Worm (Caenorhabditis elegans) whole organism, L2 larva: ENCODE data around the gene F44A2.7.

Experiments
- C34F6.9 ChIP-seq: fragments of 150-350 bp; optimal IDR thresholded peaks from 2 replicates; lab custom pipeline; 2014; ENCODE audit warnings: missing biosample characterization, missing genetic modification characterization
- R02D3.7 ChIP-seq: fragments of 150-350 bp; optimal IDR thresholded peaks from 2 replicates; lab custom pipeline; 2014; ENCODE audit warnings: missing biosample characterization, missing genetic modification characterization
- Y55F3AM.14 ChIP-seq: fragments of 200-800 bp; sonication (Bioruptor generic); optimal IDR thresholded peaks from 2 replicates; lab custom pipeline; 2018; ENCODE audit warnings: mild to moderate bottlenecking, missing genetic modification characterization, missing compliant biosample characterization
- alr-1 ChIP-seq: fragments of 150-350 bp; optimal IDR thresholded peaks from 2 replicates; lab custom pipeline; 2014; ENCODE audit warnings: missing biosample characterization, missing genetic modification characterization
- aly-2 ChIP-seq: fragments of 150-350 bp; optimal IDR thresholded peaks from 2 replicates; lab custom pipeline; 2014; ENCODE audit warnings: missing biosample characterization, missing genetic modification characterization
- ama-1 ChIP-seq: fragments of 150-350 bp; optimal IDR thresholded peaks from 2 replicates; lab custom pipeline; 2018; ENCODE audit warnings: inconsistent platforms
- ceh-16 ChIP-seq: fragments of 150-350 bp; optimal IDR thresholded peaks from 2 replicates; lab custom pipeline; 2014; ENCODE audit warnings: missing biosample characterization, missing genetic modification characterization
- ceh-82 ChIP-seq: fragments of 150-350 bp; optimal IDR thresholded peaks from 2 replicates; lab custom pipeline; 2014; ENCODE audit warnings: missing biosample characterization, missing genetic modification characterization
- crh-2 ChIP-seq: sonication (generic microtip); optimal IDR thresholded peaks from 2 replicates; lab custom pipeline; 2017; ENCODE audit warnings: missing biosample characterization, missing genetic modification characterization
- dmd-4 ChIP-seq: sonication (generic microtip); optimal IDR thresholded peaks from 2 replicates; lab custom pipeline; 2017; ENCODE audit warnings: missing biosample characterization, missing genetic modification characterization
- egl-27 ChIP-seq: sonication (generic microtip); optimal IDR thresholded peaks from 3 replicates; lab custom pipeline; 2017; ENCODE audit warnings: missing biosample characterization, missing genetic modification reagents, missing genetic modification characterization
- elt-1 ChIP-seq: fragments of 150-350 bp; optimal IDR thresholded peaks from 2 replicates; lab custom pipeline; 2014; ENCODE audit warnings: missing biosample characterization, missing genetic modification characterization
- elt-3 ChIP-seq: sonication (generic microtip); optimal IDR thresholded peaks from 2 replicates; lab custom pipeline; 2017; ENCODE audit warnings: missing biosample characterization, missing genetic modification characterization
- fos-1 ChIP-seq: fragments of 150-350 bp; optimal IDR thresholded peaks from 2 replicates; lab custom pipeline; 2014; ENCODE audit warnings: missing biosample characterization, missing genetic modification characterization
- gmeb-1 ChIP-seq: fragments of 150-350 bp; optimal IDR thresholded peaks from 2 replicates; lab custom pipeline; 2014; ENCODE audit warnings: missing biosample characterization, missing genetic modification characterization
- lin-11 ChIP-seq: fragments of 150-350 bp; sonication (generic microtip); optimal IDR thresholded peaks from 2 replicates; lab custom pipeline; 2014; ENCODE audit warnings: missing biosample characterization, missing genetic modification characterization, inconsistent platforms, mixed read lengths
- lin-13 ChIP-seq: fragments of 150-350 bp; optimal IDR thresholded peaks from 2 replicates; lab custom pipeline; 2014; ENCODE audit warnings: missing biosample characterization, missing genetic modification reagents, missing genetic modification characterization
- lin-39 ChIP-seq: fragments of 150-350 bp; optimal IDR thresholded peaks from 2 replicates; lab custom pipeline; 2014; ENCODE audit warnings: missing biosample characterization, missing genetic modification reagents, missing genetic modification characterization
- lsy-2 ChIP-seq, 2 experiments: fragments of 150-350 bp in 1 of 2; sonication (generic microtip) in 1 of 2; optimal IDR thresholded peaks; 2 replicates each; lab custom pipeline; 2014 to 2017; ENCODE audit warnings: missing biosample characterization in 2 of 2, missing genetic modification characterization in 2 of 2
- mab-5 ChIP-seq: fragments of 150-350 bp; optimal IDR thresholded peaks from 2 replicates; lab custom pipeline; 2014; ENCODE audit warnings: missing biosample characterization, missing genetic modification characterization
- mbf-1 ChIP-seq: sonication (generic microtip); optimal IDR thresholded peaks from 2 replicates; lab custom pipeline; 2017; ENCODE audit warnings: missing biosample characterization, missing genetic modification characterization
- mdl-1 ChIP-seq, 2 experiments: fragments of 150-350 bp in 1 of 2; sonication (generic microtip) in 1 of 2; optimal IDR thresholded peaks; 2 replicates each; lab custom pipeline; 2017; ENCODE audit warnings: missing biosample characterization in 2 of 2, missing genetic modification characterization in 2 of 2
- nhr-11 ChIP-seq: fragments of 150-350 bp; optimal IDR thresholded peaks from 2 replicates; lab custom pipeline; 2014; ENCODE audit warnings: missing biosample characterization, missing genetic modification characterization
- nhr-12 ChIP-seq: fragments of 150-350 bp; optimal IDR thresholded peaks from 2 replicates; lab custom pipeline; 2014; ENCODE audit warnings: missing biosample characterization, missing genetic modification characterization
- nhr-129 ChIP-seq: fragments of 150-350 bp; optimal IDR thresholded peaks from 2 replicates; lab custom pipeline; 2014; ENCODE audit warnings: missing biosample characterization, missing genetic modification characterization
- nhr-21 ChIP-seq: fragments of 150-350 bp; optimal IDR thresholded peaks from 2 replicates; lab custom pipeline; 2014; ENCODE audit warnings: missing biosample characterization, missing genetic modification characterization
- nhr-23 ChIP-seq: fragments of 150-350 bp; optimal IDR thresholded peaks from 2 replicates; lab custom pipeline; 2014; ENCODE audit warnings: missing biosample characterization, missing genetic modification reagents, missing genetic modification characterization
- nhr-237 ChIP-seq: fragments of 150-350 bp; optimal IDR thresholded peaks from 2 replicates; lab custom pipeline; 2014; ENCODE audit warnings: missing biosample characterization, missing genetic modification characterization
- nhr-25 ChIP-seq: fragments of 150-350 bp; sonication (generic microtip); optimal IDR thresholded peaks from 3 replicates; lab custom pipeline; 2014; ENCODE audit warnings: missing biosample characterization, missing genetic modification characterization
- nhr-6 ChIP-seq: fragments of 150-350 bp; optimal IDR thresholded peaks from 2 replicates; lab custom pipeline; 2014; ENCODE audit warnings: missing biosample characterization, missing genetic modification characterization
- nhr-77 ChIP-seq: fragments of 150-350 bp; optimal IDR thresholded peaks from 2 replicates; lab custom pipeline; 2014; ENCODE audit warnings: missing biosample characterization, missing genetic modification characterization
- peb-1 ChIP-seq: fragments of 150-350 bp; optimal IDR thresholded peaks from 2 replicates; lab custom pipeline; 2014; ENCODE audit warnings: missing biosample characterization, missing genetic modification characterization
- sem-4 ChIP-seq: fragments of 150-350 bp; optimal IDR thresholded peaks from 2 replicates; lab custom pipeline; 2014; ENCODE audit warnings: missing biosample characterization, missing genetic modification reagents, missing genetic modification characterization
- skn-1 ChIP-seq: sonication (generic microtip); optimal IDR thresholded peaks from 2 replicates; lab custom pipeline; 2017; ENCODE audit warnings: missing biosample characterization, missing genetic modification characterization
- sma-3 ChIP-seq: sonication (generic microtip); optimal IDR thresholded peaks from 2 replicates; lab custom pipeline; 2016; ENCODE audit warnings: missing genetic modification reagents, missing genetic modification characterization, missing compliant biosample characterization
- sma-9 ChIP-seq, 2 experiments: fragments of 150-350 bp in 1 of 2; sonication (generic microtip) in 1 of 2; optimal IDR thresholded peaks; 2 replicates each; lab custom pipeline; 2014 to 2016; ENCODE audit warnings: missing genetic modification characterization in 2 of 2, mild to moderate bottlenecking in 1 of 2, missing biosample characterization in 1 of 2, missing compliant biosample characterization in 1 of 2, missing genetic modification reagents in 1 of 2, moderate library complexity in 1 of 2
- unc-55 ChIP-seq: fragments of 150-350 bp; sonication (generic microtip); optimal IDR thresholded peaks from 3 replicates; lab custom pipeline; 2014; ENCODE audit warnings: missing biosample characterization, missing genetic modification reagents, missing genetic modification characterization
- unc-62 ChIP-seq: fragments of 150-350 bp; optimal IDR thresholded peaks from 2 replicates; lab custom pipeline; 2014; ENCODE audit warnings: missing biosample characterization, missing genetic modification reagents, missing genetic modification characterization
- zag-1 ChIP-seq: fragments of 150-350 bp; optimal IDR thresholded peaks from 2 replicates; lab custom pipeline; 2014; ENCODE audit warnings: missing biosample characterization, missing genetic modification characterization
- ztf-11 ChIP-seq: sonication (generic microtip); optimal IDR thresholded peaks from 2 replicates; lab custom pipeline; 2017; ENCODE audit warnings: missing biosample characterization, missing genetic modification characterization
- ztf-4 ChIP-seq: fragments of 150-350 bp; optimal IDR thresholded peaks from 2 replicates; lab custom pipeline; 2014; ENCODE audit warnings: missing biosample characterization, missing genetic modification characterization

The F44A2.7 gene

DNA sequence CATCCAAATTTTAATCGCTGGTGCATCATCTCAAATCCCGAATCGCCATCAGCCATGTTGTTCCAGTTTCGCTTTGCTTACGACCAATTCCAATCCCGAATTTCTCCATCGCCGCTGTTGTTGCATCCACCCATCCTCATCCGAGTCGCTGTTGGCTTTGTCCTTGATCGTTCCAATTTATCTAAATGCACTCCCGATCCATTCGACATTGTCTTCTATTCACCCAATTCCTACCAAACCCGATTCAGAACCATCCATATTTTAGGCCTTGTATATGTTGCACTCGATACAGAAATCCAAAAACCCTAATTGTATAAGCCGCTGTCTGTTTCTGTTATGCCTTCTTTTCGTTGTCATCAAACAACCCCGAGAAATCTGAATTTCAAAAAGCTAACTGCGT, 19.0 kb downstream of the F44A2.7 start:
- TF ChIP-seq ama-1 (lab: Kevin White, UChicago) (peak; percentile 78), nhr-129 (tag; lab: Kevin White, UChicago) (peak; percentile 42), sma-9 (GFP tag; optimal IDR thresholded peaks at IDR 0.05; lab: Kevin White, UChicago) (peak; percentile 31), sma-9 (tag; optimal IDR thresholded peaks at IDR 0.05; lab: Kevin White, UChicago) (no peak), lin-13 (GFP tag; lab: Kevin White, UChicago) (peak; percentile 2), dmd-4 (tag; lab: Kevin White, UChicago) (no peak), elt-3 (no peak), sma-3 (GFP tag; lab: Kevin White, UChicago) (peak; percentile 6), lsy-2 (tag; optimal IDR thresholded peaks at IDR 0.05; lab: Kevin White, UChicago) (peak in 1 of 2 experiments; percentile 16)

DNA sequence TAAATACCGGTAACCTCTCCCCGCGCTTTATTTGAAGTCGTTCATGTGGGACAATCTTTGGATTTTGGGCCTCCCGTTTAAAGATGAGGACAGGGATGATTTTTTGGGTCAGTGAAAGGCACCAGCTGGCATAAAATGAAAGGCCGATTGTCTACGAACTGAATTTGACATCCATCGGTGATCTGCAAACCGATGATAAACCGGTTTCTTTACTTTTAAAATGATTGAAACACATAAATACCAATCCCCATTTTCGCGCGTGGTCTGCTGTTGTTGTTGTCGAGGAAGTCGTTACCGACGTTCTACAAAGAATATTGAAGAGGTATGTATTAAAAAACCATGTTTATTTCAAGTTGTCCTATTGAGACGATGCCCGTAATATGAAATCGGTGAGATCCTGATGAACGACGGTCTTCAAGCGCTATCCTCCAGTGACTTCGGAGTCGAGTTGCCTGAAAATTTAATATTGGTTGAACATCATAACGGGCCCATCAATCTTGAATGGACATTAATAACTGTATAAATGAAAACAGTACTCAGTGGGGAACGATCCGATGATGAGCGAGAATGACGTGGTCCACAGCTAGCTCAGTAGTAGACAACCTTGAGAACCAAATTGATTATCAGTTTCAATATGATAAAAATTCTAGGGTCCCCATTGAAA, 21.8 kb downstream of the F44A2.7 start:
- TF ChIP-seq ztf-4 (tag; lab: Kevin White, UChicago), result peak; percentile 27
- no peak for TF ChIP-seq lin-13 (GFP tag; lab: Kevin White, UChicago)
- TF ChIP-seq ama-1 (lab: Kevin White, UChicago), result peak; percentile 75
- TF ChIP-seq lsy-2 (tag; optimal IDR thresholded peaks at IDR 0.05; lab: Kevin White, UChicago), result peak in 1 of 2 experiments; percentile 17
- TF ChIP-seq nhr-11 (tag; lab: Kevin White, UChicago), result no peak
- no peak for TF ChIP-seq nhr-23 (tag; lab: Kevin White, UChicago)
- TF ChIP-seq sma-3 (GFP tag; lab: Kevin White, UChicago), result no peak
- TF ChIP-seq alr-1 (tag; lab: Kevin White, UChicago), result no peak
- TF ChIP-seq ceh-16 (tag; lab: Kevin White, UChicago), result no peak
- no peak for TF ChIP-seq lin-11 (tag; lab: Kevin White, UChicago)
- no peak for TF ChIP-seq fos-1 (tag; lab: Kevin White, UChicago)
- TF ChIP-seq nhr-12 (tag; lab: Kevin White, UChicago), result no peak
- TF ChIP-seq dmd-4 (tag; lab: Kevin White, UChicago), result no peak
- peak; percentile 29 for TF ChIP-seq gmeb-1 (tag; lab: Kevin White, UChicago)
- no peak for TF ChIP-seq egl-27 (tag; lab: Kevin White, UChicago)
- TF ChIP-seq nhr-237, result no peak
- peak; percentile 1 for TF ChIP-seq unc-55 (GFP tag; lab: Kevin White, UChicago)
- no peak for TF ChIP-seq nhr-25
- no peak for TF ChIP-seq aly-2
- no peak for TF ChIP-seq Y55F3AM.14
- TF ChIP-seq elt-3, result no peak
- no peak for TF ChIP-seq R02D3.7 (tag; lab: Kevin White, UChicago)

DNA sequence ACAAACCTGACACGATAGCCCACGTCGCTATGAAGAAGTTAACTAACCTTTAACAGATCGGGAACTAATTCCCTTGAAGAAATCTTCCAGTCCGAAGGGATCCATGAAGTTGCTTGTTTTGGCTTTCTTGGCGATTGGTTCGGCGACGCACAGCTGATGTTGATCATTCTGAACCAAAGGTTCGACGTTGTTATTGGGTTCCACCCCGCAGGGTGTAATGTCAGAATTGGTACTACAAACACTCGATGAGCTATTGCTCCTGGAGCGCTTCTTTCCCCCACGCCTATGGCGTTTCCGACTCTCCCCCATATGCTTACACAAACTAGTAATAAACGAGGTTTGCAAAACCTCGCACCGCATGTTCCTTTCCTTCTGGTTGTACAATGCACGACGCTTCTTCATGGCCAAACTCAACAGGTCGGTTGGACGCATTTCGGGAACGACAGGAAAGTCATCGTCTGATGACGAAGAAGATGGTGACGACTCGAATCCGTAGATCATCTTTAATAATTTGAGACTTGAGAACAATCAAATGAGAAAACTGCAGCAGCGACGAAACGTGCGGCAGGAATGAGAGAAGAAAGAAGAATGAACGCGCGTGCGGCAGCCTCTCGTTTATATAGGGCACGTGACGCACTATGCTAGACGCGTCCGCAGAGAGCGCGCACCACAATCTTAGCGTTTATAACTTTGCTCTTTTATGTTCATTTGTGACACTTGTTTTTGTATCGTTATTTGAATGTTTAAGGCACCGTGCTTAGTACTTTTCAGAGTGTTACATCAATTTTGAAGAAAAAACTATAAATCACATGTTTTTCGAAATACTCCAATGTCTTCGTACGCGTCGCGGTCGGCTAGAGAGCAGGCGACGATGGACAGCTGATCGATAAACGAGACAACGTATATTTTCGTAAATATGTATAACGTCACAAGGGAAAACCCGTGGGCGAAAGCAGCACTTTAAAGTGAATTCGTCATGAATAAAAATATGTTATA, 22.6 kb downstream of the F44A2.7 start, which contains the start of gene tos-1:
Gene tos-1 (minus strand): TSS at position 575 of the 996 bp plus-strand sequence.
- TF ChIP-seq nhr-129 (tag; lab: Kevin White, UChicago) (peak; percentile 95), ama-1 (lab: Kevin White, UChicago) (peak; percentile 99), elt-3 (no peak), nhr-21 (peak; percentile 98), skn-1 (tag; lab: Kevin White, UChicago) (no peak), nhr-6 (tag; lab: Kevin White, UChicago) (peak; percentile 96), lin-39 (tag; lab: Kevin White, UChicago) (peak; percentile 59), elt-1 (tag; lab: Kevin White, UChicago) (no peak), nhr-77 (tag; lab: Kevin White, UChicago) (peak; percentile 88), sem-4 (tag; lab: Kevin White, UChicago) (peak; percentile 96), peb-1 (no peak), nhr-11 (tag; lab: Kevin White, UChicago) (peak; percentile 79), lsy-2 (tag; optimal IDR thresholded peaks at IDR 0.05; lab: Kevin White, UChicago) (peak; percentile 91 to 95), fos-1 (tag; lab: Kevin White, UChicago) (peak; percentile 95), mab-5 (tag; lab: Kevin White, UChicago) (peak; percentile 96), R02D3.7 (tag; lab: Kevin White, UChicago) (peak; percentile 64), lin-13 (GFP tag; lab: Kevin White, UChicago) (peak; percentile 93), nhr-237 (peak; percentile 71), sma-3 (GFP tag; lab: Kevin White, UChicago) (peak; percentile 100), nhr-23 (tag; lab: Kevin White, UChicago) (peak; percentile 30), alr-1 (tag; lab: Kevin White, UChicago) (no peak), sma-9 (GFP tag; optimal IDR thresholded peaks at IDR 0.05; lab: Kevin White, UChicago) (peak; percentile 90), sma-9 (tag; optimal IDR thresholded peaks at IDR 0.05; lab: Kevin White, UChicago) (no peak), unc-62 (GFP tag; lab: Kevin White, UChicago) (peak; percentile 74), ztf-11 (tag; lab: Kevin White, UChicago) (peak; percentile 32), egl-27 (tag; lab: Kevin White, UChicago) (peak; percentile 95), Y55F3AM.14 (peak; percentile 98), mbf-1 (tag; lab: Kevin White, UChicago) (no peak), C34F6.9 (peak; percentile 99), gmeb-1 (tag; lab: Kevin White, UChicago) (peak; percentile 92), aly-2 (peak; percentile 43), ceh-82 (tag; lab: Kevin White, UChicago) (peak; percentile 82), lin-11 (tag; lab: Kevin White, UChicago) (peak; percentile 74), crh-2 (tag; lab: Kevin White, UChicago) (peak; percentile 98), nhr-25 (peak; percentile 98), zag-1 (peak; percentile 94), dmd-4 (tag; lab: Kevin White, UChicago) (no peak), nhr-12 (tag; lab: Kevin White, UChicago) (no peak), mdl-1 (tag; optimal IDR thresholded peaks at IDR 0.05; lab: Kevin White, UChicago) (peak; percentile 98 to 99)
